Worm (Caenorhabditis elegans): Measurements from ENCODE around the gene phf-10.

ce11 chrV:336350-336749 lies 25.0 kb upstream of the phf-10 start, which contains the start of gene dmd-8:
- TF ChIP-seq mdl-1 (tag; optimal IDR thresholded peaks at IDR 0.05), result no peak
- TF ChIP-seq nhr-41 (GFP tag; IDR thresholded peaks at IDR 0.05), result no peak
- TF ChIP-seq nhr-76 (tag; optimal IDR thresholded peaks at IDR 0.05), result no peak
- TF ChIP-seq nhr-237 (tag; optimal IDR thresholded peaks at IDR 0.05), result no peak
- no peak for TF ChIP-seq ceh-44 (GFP tag; IDR thresholded peaks at IDR 0.05)
- no peak for TF ChIP-seq nhr-10 (tag; optimal IDR thresholded peaks at IDR 0.05)
- no peak for TF ChIP-seq daf-8 (GFP tag; IDR thresholded peaks at IDR 0.05)
- TF ChIP-seq unc-130 (GFP tag; optimal IDR thresholded peaks at IDR 0.05), result no peak
- TF ChIP-seq egl-27 (tag; optimal IDR thresholded peaks at IDR 0.05), result no peak
- no peak for TF ChIP-seq jun-1 (tag; optimal IDR thresholded peaks at IDR 0.05)
- TF ChIP-seq nhr-11 (tag; optimal IDR thresholded peaks at IDR 0.05), result no peak
- no peak for TF ChIP-seq pha-4 (GFP tag; IDR thresholded peaks at IDR 0.05)
- no peak for TF ChIP-seq pha-4 (tag; optimal IDR thresholded peaks at IDR 0.05)

Data from whole organism, L4 larva.